Worm (Caenorhabditis elegans) whole organism, young adult: ENCODE measurements around the gene ngn-1.
A peak's percentile ranks its signal among the peaks of the same experiment; 100 is the strongest.

ENCODE experiments used
- B0035.1 ChIP-seq: sonication (generic microtip); optimal IDR thresholded peaks from 2 replicates; lab custom pipeline; 2016; ENCODE audit warnings: missing genetic modification characterization, mild to moderate bottlenecking, missing compliant biosample characterization, missing genotype, missing genetic modification reagents
- B0261.1 ChIP-seq: sonication (generic microtip); optimal IDR thresholded peaks from 2 replicates; lab custom pipeline; 2016; ENCODE audit warnings: mild to moderate bottlenecking, missing genetic modification characterization, moderate library complexity, missing compliant biosample characterization
- F10E7.11 ChIP-seq: sonication (generic microtip); optimal IDR thresholded peaks from 2 replicates; lab custom pipeline; 2017; ENCODE audit warnings: mild to moderate bottlenecking, missing genetic modification characterization, moderate library complexity, missing compliant biosample characterization
- F23B12.7 ChIP-seq: sonication (generic microtip); optimal IDR thresholded peaks from 2 replicates; lab custom pipeline; 2017; ENCODE audit warnings: missing genetic modification characterization, mild to moderate bottlenecking, missing compliant biosample characterization, antibody characterized with exemption, moderate library complexity; ENCODE audit not compliant: insufficient read depth
- F39B2.1 ChIP-seq: fragments of 200-800 bp; sonication (Bioruptor generic); IDR thresholded peaks from 2 replicates; pipeline ENCODE4 v1.3.6; 2022; ENCODE audit warnings: missing genetic modification reagents, missing genetic modification characterization, missing compliant biosample characterization
- F49E8.2 ChIP-seq: sonication (generic microtip); optimal IDR thresholded peaks from 3 replicates; lab custom pipeline; 2017; ENCODE audit warnings: missing genetic modification characterization, mild to moderate bottlenecking, missing compliant biosample characterization, antibody characterized with exemption, moderate library complexity; ENCODE audit not compliant: insufficient read depth
- F57A8.1 ChIP-seq: fragments of 200-800 bp; sonication (Bioruptor generic); optimal IDR thresholded peaks from 2 replicates; lab custom pipeline; 2018; ENCODE audit warnings: mild to moderate bottlenecking, missing genetic modification characterization, moderate library complexity, missing compliant biosample characterization
- K12H6.12 ChIP-seq: fragments of 200-800 bp; sonication (Bioruptor generic); optimal IDR thresholded peaks from 2 replicates; lab custom pipeline; 2018; ENCODE audit warnings: mild to moderate bottlenecking, missing genetic modification characterization, missing compliant biosample characterization
- T07F8.4 ChIP-seq: sonication (generic microtip); optimal IDR thresholded peaks from 2 replicates; lab custom pipeline; 2016; ENCODE audit warnings: mild to moderate bottlenecking, missing genetic modification characterization, moderate library complexity, missing compliant biosample characterization
- T26A5.8 ChIP-seq: sonication (generic microtip); optimal IDR thresholded peaks from 2 replicates; lab custom pipeline; 2016; ENCODE audit warnings: missing genetic modification characterization, missing compliant biosample characterization
- Y53G8AR.9 ChIP-seq: fragments of 200-800 bp; sonication (Bioruptor generic); conservative IDR thresholded peaks from 2 replicates; pipeline ENCODE4 v1.3.6; 2022; ENCODE audit warnings: missing genetic modification reagents, missing genetic modification characterization, missing compliant biosample characterization
- Y79H2A.3 ChIP-seq: fragments of 200-800 bp; sonication (Bioruptor generic); conservative IDR thresholded peaks from 2 replicates; pipeline ENCODE4 v1.3.6; 2022; ENCODE audit warnings: missing genetic modification reagents, missing genetic modification characterization, missing compliant biosample characterization
- Y95B8A.8 ChIP-seq: fragments of 200-800 bp; sonication (Bioruptor generic); IDR thresholded peaks from 2 replicates; pipeline ENCODE4 v1.3.6; 2022; ENCODE audit warnings: missing genetic modification reagents, missing genetic modification characterization, missing compliant biosample characterization
- ama-1 ChIP-seq, 3 experiments: fragments of 150-350 bp in 1 of 3; sonication (generic microtip) in 2 of 3; optimal IDR thresholded peaks; 2 replicates each; lab custom pipeline; 2014 to 2018; ENCODE audit warnings: missing biosample characterization in 2 of 3, missing genetic modification characterization in 2 of 3, missing genetic modification reagents in 2 of 3
- atf-7 ChIP-seq: sonication (generic microtip); optimal IDR thresholded peaks from 2 replicates; lab custom pipeline; 2017; ENCODE audit warnings: mild to moderate bottlenecking, missing genetic modification characterization, missing compliant biosample characterization
- attf-3 ChIP-seq: fragments of 200-800 bp; sonication (Bioruptor generic); conservative IDR thresholded peaks from 2 replicates; pipeline ENCODE4 v1.3.6; 2022; ENCODE audit warnings: missing genetic modification reagents, missing genetic modification characterization, missing compliant biosample characterization
- attf-5 ChIP-seq: fragments of 200-800 bp; sonication (Bioruptor generic); optimal IDR thresholded peaks from 2 replicates; lab custom pipeline; 2018; ENCODE audit warnings: mild to moderate bottlenecking, missing genetic modification characterization, missing compliant biosample characterization
- cebp-1 ChIP-seq, 2 experiments: fragments of 200-800 bp in 1 of 2; sonication (Bioruptor generic) in 1 of 2; sonication (generic microtip) in 1 of 2; IDR thresholded peaks in 1 of 2; optimal IDR thresholded peaks in 1 of 2; 2 replicates each; pipeline versions ENCODE4 v1.3.6 to Lab custom; 2017 to 2022; ENCODE audit warnings: missing compliant biosample characterization in 2 of 2, missing genetic modification characterization in 2 of 2, mild to moderate bottlenecking in 1 of 2, missing genetic modification reagents in 1 of 2, moderate library complexity in 1 of 2
- ceh-27 ChIP-seq: fragments of 200-800 bp; sonication (Bioruptor generic); optimal IDR thresholded peaks from 2 replicates; lab custom pipeline; 2018; ENCODE audit warnings: mild to moderate bottlenecking, missing genetic modification characterization, moderate library complexity, missing compliant biosample characterization
- chd-7 ChIP-seq: sonication (generic microtip); optimal IDR thresholded peaks from 2 replicates; lab custom pipeline; 2016; ENCODE audit warnings: mild to moderate bottlenecking, missing genetic modification characterization, moderate library complexity, missing compliant biosample characterization
- dox-1 ChIP-seq: fragments of 200-800 bp; sonication (Bioruptor generic); IDR thresholded peaks from 2 replicates; pipeline ENCODE4 v1.3.6; 2022; ENCODE audit warnings: missing genetic modification reagents, missing genetic modification characterization, missing compliant biosample characterization
- efl-1 ChIP-seq: fragments of 150-350 bp; optimal IDR thresholded peaks from 2 replicates; lab custom pipeline; 2014; ENCODE audit warnings: missing biosample characterization, missing genetic modification reagents, missing genetic modification characterization
- egl-44 ChIP-seq: fragments of 200-800 bp; sonication (Bioruptor generic); IDR thresholded peaks from 2 replicates; pipeline ENCODE4 v1.3.6; 2022; ENCODE audit warnings: missing genetic modification reagents, missing genetic modification characterization, missing compliant biosample characterization
- fkh-3 ChIP-seq: sonication (generic microtip); optimal IDR thresholded peaks from 2 replicates; lab custom pipeline; 2016; ENCODE audit warnings: mild to moderate bottlenecking, missing genetic modification characterization, missing compliant biosample characterization
- hlh-26 ChIP-seq: fragments of 200-800 bp; sonication (Bioruptor generic); conservative IDR thresholded peaks from 2 replicates; pipeline ENCODE4 v1.3.6; 2022; ENCODE audit warnings: missing genetic modification reagents, missing genetic modification characterization, missing compliant biosample characterization
- hrde-1 ChIP-seq: sonication (generic microtip); optimal IDR thresholded peaks from 2 replicates; lab custom pipeline; 2016; ENCODE audit warnings: missing genetic modification characterization, mild to moderate bottlenecking, missing compliant biosample characterization, moderate library complexity, missing genotype, missing genetic modification reagents, borderline replicate concordance
- lag-1 ChIP-seq: fragments of 200-800 bp; sonication (Bioruptor generic); IDR thresholded peaks from 2 replicates; pipeline ENCODE4 v1.3.6; 2022; ENCODE audit warnings: missing genetic modification reagents, missing genetic modification characterization, missing compliant biosample characterization
- lin-54 ChIP-seq: fragments of 200-800 bp; sonication (Bioruptor generic); optimal IDR thresholded peaks from 2 replicates; lab custom pipeline; 2018; ENCODE audit warnings: mild to moderate bottlenecking, missing genetic modification characterization, missing compliant biosample characterization
- lir-1 ChIP-seq: fragments of 200-800 bp; sonication (Bioruptor generic); conservative IDR thresholded peaks from 2 replicates; pipeline ENCODE4 v1.3.6; 2022; ENCODE audit warnings: missing genetic modification reagents, missing genetic modification characterization, missing compliant biosample characterization
- lsl-1 ChIP-seq: fragments of 200-800 bp; sonication (Bioruptor generic); optimal IDR thresholded peaks from 2 replicates; lab custom pipeline; 2018; ENCODE audit warnings: mild to moderate bottlenecking, missing genetic modification characterization, moderate library complexity, missing compliant biosample characterization
- lsy-27 ChIP-seq: sonication (generic microtip); optimal IDR thresholded peaks from 2 replicates; lab custom pipeline; 2017; ENCODE audit warnings: missing genetic modification characterization, mild to moderate bottlenecking, missing compliant biosample characterization, antibody characterized with exemption, missing genotype, borderline replicate concordance; ENCODE audit not compliant: insufficient read depth
- mel-28 ChIP-seq: sonication (generic microtip); optimal IDR thresholded peaks from 2 replicates; lab custom pipeline; 2016; ENCODE audit warnings: borderline replicate concordance, mild to moderate bottlenecking, missing genetic modification characterization, missing compliant biosample characterization
- nfyb-1 ChIP-seq: fragments of 200-800 bp; sonication (Bioruptor generic); IDR thresholded peaks from 2 replicates; pipeline ENCODE4 v1.3.6; 2022; ENCODE audit warnings: missing genetic modification reagents, missing genetic modification characterization, missing compliant biosample characterization
- rcor-1 ChIP-seq: fragments of 200-800 bp; sonication (Bioruptor generic); IDR thresholded peaks from 2 replicates; pipeline ENCODE4 v1.3.6; 2022; ENCODE audit warnings: missing genetic modification reagents, missing genetic modification characterization, missing compliant biosample characterization
- repo-1 ChIP-seq: sonication (generic microtip); optimal IDR thresholded peaks from 2 replicates; lab custom pipeline; 2017; ENCODE audit warnings: mild to moderate bottlenecking, missing genetic modification characterization, missing compliant biosample characterization
- sea-2 ChIP-seq: fragments of 200-800 bp; sonication (Bioruptor generic); IDR thresholded peaks from 2 replicates; pipeline ENCODE4 v1.3.6; 2022; ENCODE audit warnings: missing genetic modification characterization, missing compliant biosample characterization
- snpc-3.4 ChIP-seq: sonication (generic microtip); optimal IDR thresholded peaks from 2 replicates; lab custom pipeline; 2017; ENCODE audit warnings: missing genetic modification characterization, mild to moderate bottlenecking, missing compliant biosample characterization, antibody characterized with exemption, moderate library complexity, missing genotype, missing genetic modification reagents
- somi-1 ChIP-seq: fragments of 200-800 bp; sonication (Bioruptor generic); optimal IDR thresholded peaks from 2 replicates; lab custom pipeline; 2018; ENCODE audit warnings: mild to moderate bottlenecking, missing genetic modification characterization, missing compliant biosample characterization
- tbp1 ChIP-seq: fragments of 200-800 bp; sonication (Bioruptor generic); optimal IDR thresholded peaks from 2 replicates; lab custom pipeline; 2018; ENCODE audit warnings: mild to moderate bottlenecking, missing genetic modification characterization, missing compliant biosample characterization
- zfh-2 ChIP-seq: fragments of 200-800 bp; sonication (Bioruptor generic); conservative IDR thresholded peaks from 2 replicates; pipeline ENCODE4 v1.3.6; 2022; ENCODE audit warnings: missing genetic modification reagents, missing genetic modification characterization, missing compliant biosample characterization
- zim-3 ChIP-seq: sonication (generic microtip); optimal IDR thresholded peaks from 2 replicates; lab custom pipeline; 2017; ENCODE audit warnings: mild to moderate bottlenecking, missing genetic modification characterization, moderate library complexity, missing compliant biosample characterization
- ztf-18 ChIP-seq: sonication (generic microtip); optimal IDR thresholded peaks from 2 replicates; lab custom pipeline; 2016; ENCODE audit warnings: missing genotype, mild to moderate bottlenecking, missing genetic modification characterization, missing compliant biosample characterization
- ztf-26 ChIP-seq: sonication (generic microtip); optimal IDR thresholded peaks from 2 replicates; lab custom pipeline; 2017; ENCODE audit warnings: missing genetic modification characterization, missing compliant biosample characterization

ngn-1 gene

DNA sequence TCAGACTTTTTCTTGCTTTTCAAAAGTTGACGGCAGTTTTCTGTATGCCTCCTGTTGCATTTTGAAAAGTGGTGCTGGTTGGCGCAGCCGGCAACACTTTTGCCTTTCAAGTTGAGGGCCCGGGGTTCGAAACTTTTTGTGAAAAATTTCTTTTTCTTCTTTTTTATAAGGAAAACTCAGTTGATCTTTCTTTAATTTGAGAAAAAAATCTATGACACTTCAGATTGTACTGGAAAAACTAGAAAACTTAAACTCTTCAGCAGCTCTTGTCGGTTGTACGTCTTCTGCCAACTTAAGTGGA lies 36.8 kb upstream of the ngn-1 start (continued):
- TF ChIP-seq zfh-2 (GFP tag; lab: Robert Waterston, UW) (no peak), efl-1 (no peak), sea-2 (GFP tag; lab: Robert Waterston, UW) (no peak), zim-3 (tag; lab: Kevin White, UChicago) (peak; percentile 16), F10E7.11 (tag; lab: Kevin White, UChicago) (no peak), egl-44 (peak; percentile 50; the same call in 1 of the 2 replicates), attf-5 (GFP tag; lab: Kevin White, UChicago) (peak; percentile 46), T07F8.4 (tag; lab: Kevin White, UChicago) (peak; percentile 24), atf-7 (tag; lab: Kevin White, UChicago) (peak; percentile 6), lin-54 (GFP tag; lab: Kevin White, UChicago) (peak; percentile 50), lsl-1 (GFP tag; lab: Kevin White, UChicago) (peak; percentile 16), B0261.1 (peak; percentile 96), ztf-18 (peak; percentile 59), B0035.1 (tag; lab: Kevin White, UChicago) (no peak), Y79H2A.3 (GFP tag; lab: Robert Waterston, UW) (0 out of 2 replicates have a peak, but pooled peaks have one; percentile 62), F39B2.1 (no peak), cebp-1 (GFP tag; IDR thresholded peaks at IDR 0.05; lab: Robert Waterston, UW) (no peak), cebp-1 (tag; optimal IDR thresholded peaks at IDR 0.05; lab: Kevin White, UChicago) (peak; percentile 39), repo-1 (tag; lab: Kevin White, UChicago) (no peak), Y95B8A.8 (GFP tag; lab: Robert Waterston, UW) (no peak), rcor-1 (no peak), snpc-3.4 (tag; lab: Kevin White, UChicago) (peak; percentile 72), hlh-26 (GFP tag; lab: Robert Waterston, UW) (no peak), K12H6.12 (no peak), mel-28 (tag; lab: Kevin White, UChicago) (no peak)
- TF ChIP-seq, all 124 proteins: peak for 40

- TF ChIP-seq somi-1 (GFP tag; lab: Kevin White, UChicago) (peak; percentile 29), lin-54 (GFP tag; lab: Kevin White, UChicago) (peak; percentile 30), F49E8.2 (tag; lab: Kevin White, UChicago) (no peak), repo-1 (tag; lab: Kevin White, UChicago) (no peak), attf-3 (GFP tag; lab: Robert Waterston, UW) (0 out of 2 replicates have a peak, but pooled peaks have one; percentile 26), Y53G8AR.9 (GFP tag; lab: Robert Waterston, UW) (no peak; the same call in 1 of the 2 replicates), dox-1 (GFP tag; lab: Robert Waterston, UW) (0 out of 2 replicates have a peak, but pooled peaks have one; percentile 23), lag-1 (no peak), nfyb-1 (no peak), F23B12.7 (peak; percentile 44), tbp1 (peak; percentile 93), cebp-1 (GFP tag; IDR thresholded peaks at IDR 0.05; lab: Robert Waterston, UW) (no peak), cebp-1 (tag; optimal IDR thresholded peaks at IDR 0.05; lab: Kevin White, UChicago) (peak; percentile 4), Y79H2A.3 (GFP tag; lab: Robert Waterston, UW) (no peak), ceh-27 (GFP tag; lab: Kevin White, UChicago) (no peak), ama-1 (optimal IDR thresholded peaks at IDR 0.05; lab: Kevin White, UChicago) (no peak), ama-1 (GFP tag; optimal IDR thresholded peaks at IDR 0.05; lab: Kevin White, UChicago) (peak; percentile 52 to 77), T26A5.8 (peak; percentile 53), lsy-27 (tag; lab: Kevin White, UChicago) (no peak), ztf-26 (tag; lab: Kevin White, UChicago) (no peak), lir-1 (GFP tag; lab: Robert Waterston, UW) (no peak), chd-7 (peak; percentile 39), ztf-18 (peak; percentile 64), fkh-3 (tag; lab: Kevin White, UChicago) (no peak), hrde-1 (tag; lab: Kevin White, UChicago) (peak; percentile 28), F57A8.1 (GFP tag; lab: Kevin White, UChicago) (no peak)
Measured at ce11 chrIV:2663953-2664900, 36.2 kb upstream of the ngn-1 start, which contains the start of gene Y69A2AR.31. Gene Y69A2AR.31, minus strand, starts transcription at chrIV:2664003.
